Worm (Caenorhabditis elegans) whole organism, L1 larva: ENCODE measurements around the gene F56C4.4.

Experiments
- alr-1 ChIP-seq: fragments of 200-800 bp; sonication (Bioruptor generic); optimal IDR thresholded peaks from 2 replicates; lab custom pipeline; 2018; ENCODE audit warnings: borderline replicate concordance, mild to moderate bottlenecking, missing genetic modification characterization, missing compliant biosample characterization
- aly-2 ChIP-seq: fragments of 150-350 bp; optimal IDR thresholded peaks from 2 replicates; lab custom pipeline; 2014; ENCODE audit warnings: missing biosample characterization, missing genetic modification characterization
- nhr-28 ChIP-seq: fragments of 150-350 bp; optimal IDR thresholded peaks from 2 replicates; lab custom pipeline; 2014; ENCODE audit warnings: missing biosample characterization, missing genetic modification characterization
- nhr-47 ChIP-seq: sonication (generic microtip); optimal IDR thresholded peaks from 2 replicates; lab custom pipeline; 2016; ENCODE audit warnings: mild to moderate bottlenecking, missing genetic modification characterization, moderate library complexity, missing compliant biosample characterization
- vab-15 ChIP-seq: sonication (generic microtip); optimal IDR thresholded peaks from 2 replicates; lab custom pipeline; 2017; ENCODE audit warnings: missing genotype, mild to moderate bottlenecking, missing genetic modification characterization, missing compliant biosample characterization

- TF ChIP-seq alr-1 (tag; lab: Kevin White, UChicago) (no peak), aly-2 (tag; lab: Kevin White, UChicago) (no peak), nhr-28 (tag; lab: Kevin White, UChicago) (no peak), nhr-47 (tag; lab: Kevin White, UChicago) (no peak), vab-15 (no peak)
Observed at ce11 chrIV:10602644-10603043, 28.4 kb downstream of the F56C4.4 start, which contains the start of gene R09H10.2.
